Fruit fly (Drosophila melanogaster) whole organism, prepupa: ENCODE measurements around the gene Rab8.
A peak's percentile ranks its signal among the peaks of the same experiment; 100 is the strongest.

Experiments used
- Blimp-1 ChIP-seq: fragments of 200-800 bp; sonication (Bioruptor generic); optimal IDR thresholded peaks from 3 replicates; lab custom pipeline; 2017; ENCODE audit warnings: missing biosample characterization, missing genetic modification characterization, mild to moderate bottlenecking, moderate library complexity, missing genetic modification reagents
- CG10631 ChIP-seq: fragments of 200-800 bp; sonication (Bioruptor generic); optimal IDR thresholded peaks from 2 replicates; lab custom pipeline; 2016; ENCODE audit warnings: missing biosample characterization, missing genetic modification characterization
- CG10669 ChIP-seq: fragments of 200-800 bp; sonication (Bioruptor generic); optimal IDR thresholded peaks from 3 replicates; lab custom pipeline; 2018; ENCODE audit warnings: missing biosample characterization, mild to moderate bottlenecking, missing genetic modification characterization, moderate library complexity
- CG11294 ChIP-seq: fragments of 200-800 bp; sonication (Bioruptor generic); IDR thresholded peaks from 2 replicates; pipeline ENCODE4 v1.3.6; 2022; ENCODE audit warnings: missing biosample characterization, missing genetic modification characterization
- CG11762 ChIP-seq: fragments of 200-800 bp; sonication (Bioruptor generic); optimal IDR thresholded peaks from 3 replicates; lab custom pipeline; 2016; ENCODE audit warnings: missing biosample characterization, missing genetic modification characterization; ENCODE audit not compliant: insufficient read depth
- CG15336 ChIP-seq: fragments of 200-800 bp; sonication (Bioruptor generic); IDR thresholded peaks from 2 replicates; pipeline ENCODE4 v1.3.6; 2022; ENCODE audit warnings: missing biosample characterization, missing genetic modification characterization
- CG1621 ChIP-seq: fragments of 200-800 bp; sonication (Bioruptor generic); optimal IDR thresholded peaks from 3 replicates; lab custom pipeline; 2018; ENCODE audit warnings: missing biosample characterization, mild to moderate bottlenecking, missing genetic modification characterization
- CG16779 ChIP-seq: fragments of 200-800 bp; sonication (Bioruptor generic); optimal IDR thresholded peaks from 3 replicates; lab custom pipeline; 2017; ENCODE audit warnings: missing biosample characterization, mild to moderate bottlenecking, missing genetic modification characterization
- CG31627 ChIP-seq: fragments of 200-800 bp; sonication (Bioruptor generic); optimal IDR thresholded peaks from 3 replicates; lab custom pipeline; 2016; ENCODE audit warnings: missing biosample characterization, missing genetic modification characterization
- CG32006 ChIP-seq: fragments of 200-800 bp; sonication (Bioruptor generic); optimal IDR thresholded peaks from 3 replicates; lab custom pipeline; 2017; ENCODE audit warnings: missing biosample characterization, mild to moderate bottlenecking, missing genetic modification characterization
- CG4318 ChIP-seq: fragments of 200-800 bp; sonication (Bioruptor generic); optimal IDR thresholded peaks from 3 replicates; lab custom pipeline; 2017; ENCODE audit warnings: missing biosample characterization, mild to moderate bottlenecking, missing genetic modification characterization
- CG6163 ChIP-seq: fragments of 200-800 bp; sonication (Bioruptor generic); IDR thresholded peaks from 3 replicates; pipeline ENCODE4 v1.3.6; 2022; ENCODE audit warnings: missing biosample characterization, missing genetic modification characterization
- CG6808 ChIP-seq: fragments of 200-800 bp; sonication (Bioruptor generic); optimal IDR thresholded peaks from 3 replicates; lab custom pipeline; 2017; ENCODE audit warnings: missing biosample characterization, missing genetic modification characterization, mild to moderate bottlenecking, moderate library complexity, missing genetic modification reagents
- CG6854 ChIP-seq: fragments of 200-800 bp; sonication (Bioruptor generic); optimal IDR thresholded peaks from 2 replicates; lab custom pipeline; 2017; ENCODE audit warnings: missing biosample characterization, mild to moderate bottlenecking, missing genetic modification characterization
- CG8119 ChIP-seq: fragments of 200-800 bp; sonication (Bioruptor generic); IDR thresholded peaks from 3 replicates; pipeline ENCODE4 v1.3.6; 2022; ENCODE audit warnings: missing biosample characterization, missing genetic modification characterization
- CG8319 ChIP-seq: fragments of 200-800 bp; sonication (Bioruptor generic); optimal IDR thresholded peaks from 3 replicates; lab custom pipeline; 2016; ENCODE audit warnings: missing biosample characterization, missing genetic modification characterization
- CG9139 ChIP-seq: fragments of 200-800 bp; sonication (Bioruptor generic); optimal IDR thresholded peaks from 3 replicates; lab custom pipeline; 2017; ENCODE audit warnings: missing biosample characterization, mild to moderate bottlenecking, missing genetic modification characterization
- Eip75B ChIP-seq: fragments of 200-800 bp; sonication (Bioruptor generic); optimal IDR thresholded peaks from 3 replicates; lab custom pipeline; 2016; ENCODE audit warnings: missing biosample characterization, missing genetic modification characterization
- Eip78C ChIP-seq: fragments of 200-800 bp; sonication (Bioruptor generic); peaks from one replicate; lab custom pipeline; 2016; ENCODE audit warnings: missing biosample characterization, missing genetic modification characterization
- Ets21C ChIP-seq: fragments of 200-800 bp; sonication (Bioruptor generic); optimal IDR thresholded peaks from 3 replicates; lab custom pipeline; 2016; ENCODE audit warnings: missing biosample characterization, missing genetic modification characterization
- Ets96B ChIP-seq: fragments of 200-800 bp; optimal IDR thresholded peaks from 2 replicates; lab custom pipeline; 2019; ENCODE audit warnings: missing biosample characterization, mild to moderate bottlenecking, missing genetic modification characterization, moderate library complexity
- Gug ChIP-seq: fragments of 200-800 bp; sonication (Bioruptor generic); IDR thresholded peaks from 2 replicates; pipeline ENCODE4 v1.3.6; 2022; ENCODE audit warnings: missing biosample characterization, missing genetic modification characterization
- Hr38 ChIP-seq: sonication (Bioruptor generic); optimal IDR thresholded peaks from 2 replicates; lab custom pipeline; 2016; ENCODE audit warnings: missing biosample characterization, missing genetic modification characterization
- Hr4 ChIP-seq: fragments of 200-800 bp; sonication (Bioruptor generic); optimal IDR thresholded peaks from 3 replicates; lab custom pipeline; 2016; ENCODE audit warnings: missing biosample characterization, missing genetic modification characterization
- Lpt ChIP-seq: fragments of 200-800 bp; sonication (Bioruptor generic); optimal IDR thresholded peaks from 3 replicates; lab custom pipeline; 2016; ENCODE audit warnings: missing biosample characterization, missing genetic modification characterization
- Met ChIP-seq: fragments of 200-800 bp; sonication (Bioruptor generic); optimal IDR thresholded peaks from 3 replicates; lab custom pipeline; 2016; ENCODE audit warnings: missing biosample characterization, missing genetic modification characterization
- Smox ChIP-seq: fragments of 200-800 bp; sonication (Bioruptor generic); optimal IDR thresholded peaks from 3 replicates; lab custom pipeline; 2016; ENCODE audit warnings: missing biosample characterization, missing genetic modification characterization
- Sox14 ChIP-seq: fragments of 200-800 bp; sonication (Bioruptor generic); optimal IDR thresholded peaks from 3 replicates; lab custom pipeline; 2016; ENCODE audit warnings: missing biosample characterization, missing genetic modification characterization
- Sox15 ChIP-seq: fragments of 200-800 bp; sonication (Bioruptor generic); optimal IDR thresholded peaks from 3 replicates; lab custom pipeline; 2016; ENCODE audit warnings: missing biosample characterization, missing genetic modification characterization
- achi ChIP-seq: fragments of 200-800 bp; sonication (Bioruptor generic); optimal IDR thresholded peaks from 3 replicates; lab custom pipeline; 2016; ENCODE audit warnings: missing biosample characterization, missing genetic modification characterization
- cyc ChIP-seq: fragments of 200-800 bp; sonication (Bioruptor generic); optimal IDR thresholded peaks from 3 replicates; lab custom pipeline; 2016; ENCODE audit warnings: missing biosample characterization, missing genetic modification characterization
- dsx ChIP-seq: fragments of 200-800 bp; optimal IDR thresholded peaks from 3 replicates; lab custom pipeline; 2019; ENCODE audit warnings: missing biosample characterization, mild to moderate bottlenecking, missing genetic modification characterization, moderate library complexity; ENCODE audit not compliant: poor library complexity, severe bottlenecking
- eg ChIP-seq: fragments of 200-800 bp; sonication (Bioruptor generic); IDR thresholded peaks from 3 replicates; pipeline ENCODE4 v1.3.6; 2022; ENCODE audit warnings: missing biosample characterization, missing genetic modification characterization
- fd59A ChIP-seq: fragments of 200-800 bp; sonication (Bioruptor generic); optimal IDR thresholded peaks from 2 replicates; lab custom pipeline; 2017; ENCODE audit warnings: missing biosample characterization, mild to moderate bottlenecking, missing genetic modification characterization, missing genetic modification reagents
- fd85E ChIP-seq: fragments of 200-800 bp; sonication (Bioruptor generic); optimal IDR thresholded peaks from 3 replicates; lab custom pipeline; 2016; ENCODE audit warnings: missing biosample characterization, missing genetic modification characterization
- fkh ChIP-seq: fragments of 200-800 bp; sonication (Bioruptor generic); optimal IDR thresholded peaks from 3 replicates; lab custom pipeline; 2017; ENCODE audit warnings: missing biosample characterization, mild to moderate bottlenecking, missing genetic modification characterization, moderate library complexity
- pdm3 ChIP-seq: fragments of 200-800 bp; sonication (Bioruptor generic); optimal IDR thresholded peaks from 3 replicates; lab custom pipeline; 2016; ENCODE audit warnings: missing biosample characterization, missing genetic modification characterization
- salr ChIP-seq, 2 experiments: fragments of 200-800 bp; sonication (Bioruptor generic); optimal IDR thresholded peaks; 3 replicates each; lab custom pipeline; 2016 to 2018; ENCODE audit warnings: missing biosample characterization in 2 of 2, missing genetic modification characterization in 2 of 2, mild to moderate bottlenecking in 1 of 2
- spab ChIP-seq: fragments of 200-800 bp; sonication (Bioruptor generic); optimal IDR thresholded peaks from 2 replicates; lab custom pipeline; 2017; ENCODE audit warnings: missing biosample characterization, mild to moderate bottlenecking, missing genetic modification characterization, missing genetic modification reagents
- ss ChIP-seq, 2 experiments: fragments of 200-800 bp; sonication (Bioruptor generic); optimal IDR thresholded peaks; 2 replicates in 1 of 2; 3 replicates in 1 of 2; lab custom pipeline; 2017 to 2018; ENCODE audit warnings: mild to moderate bottlenecking in 2 of 2, missing biosample characterization in 2 of 2, missing genetic modification characterization in 2 of 2, moderate library complexity in 1 of 2
- svp ChIP-seq: fragments of 200-800 bp; sonication (Bioruptor generic); peaks from one replicate; lab custom pipeline; 2016; ENCODE audit warnings: missing biosample characterization, missing genetic modification characterization
- topi ChIP-seq: fragments of 200-800 bp; sonication (Bioruptor generic); optimal IDR thresholded peaks from 3 replicates; lab custom pipeline; 2016; ENCODE audit warnings: missing biosample characterization, missing genetic modification characterization
- vri ChIP-seq: fragments of 200-800 bp; sonication (Bioruptor generic); optimal IDR thresholded peaks from 3 replicates; lab custom pipeline; 2016; ENCODE audit warnings: missing biosample characterization, mild to moderate bottlenecking, missing genetic modification characterization

The Rab8 gene

dm6 chr3L:19896892-19897684, 26.2 kb upstream of the Rab8 start (continued):
- TF ChIP-seq fd59A (GFP tag; lab: Kevin White, UChicago), result peak; percentile 16
- peak; percentile 25 for TF ChIP-seq fd85E
- peak; percentile 20 for TF ChIP-seq CG10669 (GFP tag; lab: Kevin White, UChicago)
- TF ChIP-seq Gug (GFP tag; lab: Robert Waterston, UW), result no peak
- no peak for TF ChIP-seq CG8319
- peak; percentile 33 for TF ChIP-seq fkh
- TF ChIP-seq CG11294, result no peak
- TF ChIP-seq CG4318 (GFP tag; lab: Kevin White, UChicago), result no peak
- peak; percentile 69 for TF ChIP-seq svp (GFP tag; lab: Kevin White, UChicago)
- TF ChIP-seq Eip78C (GFP tag; lab: Kevin White, UChicago), result peak; percentile 62
- TF ChIP-seq CG31627 (GFP tag; lab: Kevin White, UChicago), result peak; percentile 15
- peak; percentile 46 for TF ChIP-seq Sox14 (GFP tag; lab: Kevin White, UChicago)
- peak; percentile 57 for TF ChIP-seq CG6808 (GFP tag; lab: Kevin White, UChicago)
- TF ChIP-seq Hr38 (GFP tag; lab: Kevin White, UChicago), result no peak
- peak; percentile 1 to 69 for TF ChIP-seq ss (GFP tag; optimal IDR thresholded peaks at IDR 0.05; lab: Kevin White, UChicago)
- no peak for TF ChIP-seq Sox15 (GFP tag; lab: Kevin White, UChicago)
- peak; percentile 32 for TF ChIP-seq vri (GFP tag; lab: Kevin White, UChicago)
- TF ChIP-seq CG9139 (GFP tag; lab: Kevin White, UChicago), result peak; percentile 24
- no peak for TF ChIP-seq CG10631
- TF ChIP-seq CG32006 (GFP tag; lab: Kevin White, UChicago), result peak; percentile 65
- peak; percentile 29 for TF ChIP-seq CG16779 (tag; lab: Kevin White, UChicago)
- peak in 1 of 2 experiments; percentile 51 for TF ChIP-seq salr (GFP tag; optimal IDR thresholded peaks at IDR 0.05; lab: Kevin White, UChicago)
- peak; percentile 42; the same call in 2 of the 3 replicates for TF ChIP-seq CG8119 (GFP tag; lab: Robert Waterston, UW)
- TF ChIP-seq, all 60 proteins: peak for 41

DNA sequence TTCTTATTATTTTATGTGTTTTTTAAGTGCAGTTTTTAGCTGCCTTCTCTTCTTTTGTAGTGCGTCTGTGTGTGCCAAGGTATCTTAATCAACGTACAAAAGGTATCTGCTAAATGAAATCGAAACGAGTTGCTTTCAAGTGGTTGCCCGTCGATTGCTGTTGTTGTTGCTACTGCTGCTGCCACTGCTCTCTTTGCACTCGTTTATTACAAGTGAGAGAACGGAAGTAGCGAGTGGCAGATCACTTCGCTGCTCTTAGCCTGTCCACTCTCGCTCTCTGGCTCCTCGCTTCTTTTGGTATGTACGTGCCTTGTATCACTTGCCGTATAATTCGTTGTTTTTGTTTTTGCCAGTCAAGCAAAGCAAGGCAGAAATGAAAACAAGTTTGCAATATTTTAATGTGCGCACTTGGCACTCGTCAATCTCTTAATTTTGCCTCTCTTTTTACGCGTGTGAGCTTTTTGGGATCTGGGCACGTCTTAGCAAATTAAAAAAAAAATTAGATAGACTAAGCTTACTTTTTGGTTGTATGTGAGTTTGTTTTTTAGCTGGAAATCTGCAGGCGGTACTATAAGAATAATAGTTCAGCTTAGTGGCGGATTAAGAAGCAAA, 25.5 kb upstream of the Rab8 start:
- TF ChIP-seq salr (GFP tag; optimal IDR thresholded peaks at IDR 0.05; lab: Kevin White, UChicago), result no peak
- peak; percentile 70 for TF ChIP-seq Blimp-1 (GFP tag; lab: Kevin White, UChicago)
- peak; percentile 3 for TF ChIP-seq dsx

DNA sequence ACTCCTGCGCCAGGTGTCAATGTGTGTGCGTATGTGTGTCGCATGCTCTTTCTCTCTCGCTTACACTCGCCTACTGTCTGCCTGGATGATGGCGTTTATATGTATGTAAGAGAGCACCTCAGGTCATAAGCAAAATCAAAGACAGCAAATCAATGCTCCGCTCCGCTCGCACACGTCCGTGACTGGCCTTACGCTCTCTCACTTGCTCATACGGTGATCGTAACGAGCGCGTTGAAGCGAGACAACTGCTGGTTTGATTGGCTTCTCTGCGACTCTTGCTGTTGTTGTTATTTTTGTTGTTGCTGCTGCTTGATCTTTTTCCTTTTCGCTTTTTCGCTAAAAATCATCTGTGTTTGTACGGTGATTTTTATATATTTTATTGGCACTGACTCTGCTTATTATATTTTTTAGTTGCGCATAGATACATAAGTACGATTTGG, 24.7 kb upstream of the Rab8 start:
- TF ChIP-seq CG6854 (GFP tag; lab: Kevin White, UChicago) (peak; percentile 22), eg (GFP tag; lab: Robert Waterston, UW) (0 out of 3 replicates have a peak, but pooled peaks have one; percentile 42), Sox14 (GFP tag; lab: Kevin White, UChicago) (peak; percentile 38), cyc (GFP tag; lab: Kevin White, UChicago) (no peak), Blimp-1 (GFP tag; lab: Kevin White, UChicago) (peak; percentile 40), Lpt (GFP tag; lab: Kevin White, UChicago) (peak; percentile 33), dsx (peak; percentile 60), pdm3 (no peak), CG15336 (GFP tag; lab: Robert Waterston, UW) (peak; percentile 26; the same call in 1 of the 2 replicates), Met (GFP tag; lab: Kevin White, UChicago) (no peak), Eip75B (GFP tag; lab: Kevin White, UChicago) (no peak), CG8119 (GFP tag; lab: Robert Waterston, UW) (no peak; the same call in 2 of the 3 replicates), fd59A (GFP tag; lab: Kevin White, UChicago) (no peak), Hr4 (GFP tag; lab: Kevin White, UChicago) (no peak), Ets21C (GFP tag; lab: Kevin White, UChicago) (no peak), svp (GFP tag; lab: Kevin White, UChicago) (peak; percentile 99), spab (no peak), Eip78C (GFP tag; lab: Kevin White, UChicago) (peak; percentile 61), CG1621 (peak; percentile 69), achi (no peak), fkh (peak; percentile 69), CG6808 (GFP tag; lab: Kevin White, UChicago) (no peak), topi (GFP tag; lab: Kevin White, UChicago) (no peak), vri (GFP tag; lab: Kevin White, UChicago) (peak; percentile 72), CG32006 (GFP tag; lab: Kevin White, UChicago) (no peak), CG11762 (GFP tag; lab: Kevin White, UChicago) (no peak), CG10669 (GFP tag; lab: Kevin White, UChicago) (no peak), Ets96B (peak; percentile 17), CG6163 (peak; percentile 72), Smox (GFP tag; lab: Kevin White, UChicago) (no peak)
